Worm (Caenorhabditis elegans) whole organism, early embryonic: Measurements from ENCODE around the gene snr-5.
A peak's percentile ranks its signal among the peaks of the same experiment; 100 is the strongest.

ENCODE experiments used
- B0310.2 ChIP-seq: sonication (generic microtip); optimal IDR thresholded peaks from 2 replicates; lab custom pipeline; 2016; ENCODE audit warnings: mild to moderate bottlenecking, missing genetic modification characterization, missing compliant biosample characterization
- aly-1 ChIP-seq: sonication (generic microtip); optimal IDR thresholded peaks from 2 replicates; lab custom pipeline; 2016; ENCODE audit warnings: missing genetic modification characterization, missing compliant biosample characterization
- ama-1 ChIP-seq: fragments of 150-350 bp; optimal IDR thresholded peaks from 2 replicates; lab custom pipeline; 2014
- ceh-36 ChIP-seq: sonication (generic microtip); optimal IDR thresholded peaks from 2 replicates; lab custom pipeline; 2016; ENCODE audit warnings: missing genetic modification characterization, inconsistent platforms, missing compliant biosample characterization
- ets-7 ChIP-seq: sonication (generic microtip); optimal IDR thresholded peaks from 2 replicates; lab custom pipeline; 2016; ENCODE audit warnings: missing genotype, missing genetic modification characterization, missing compliant biosample characterization
- flt-1 ChIP-seq: fragments of 200-800 bp; sonication (Bioruptor generic); IDR thresholded peaks from 2 replicates; pipeline ENCODE4 v1.3.6; 2022; ENCODE audit warnings: missing genetic modification characterization, missing compliant biosample characterization
- hmbx-1 ChIP-seq: sonication (generic microtip); optimal IDR thresholded peaks from 2 replicates; lab custom pipeline; 2016; ENCODE audit warnings: mild to moderate bottlenecking, missing genetic modification characterization, missing compliant biosample characterization
- hmg-4 ChIP-seq: fragments of 200-800 bp; sonication (Bioruptor generic); optimal IDR thresholded peaks from 2 replicates; lab custom pipeline; 2018; ENCODE audit warnings: mild to moderate bottlenecking, missing genetic modification characterization, missing compliant biosample characterization
- hnd-1 ChIP-seq: sonication (generic microtip); optimal IDR thresholded peaks from 2 replicates; lab custom pipeline; 2016; ENCODE audit warnings: missing genetic modification characterization, missing compliant biosample characterization
- pes-1 ChIP-seq: fragments of 200-800 bp; sonication (Bioruptor generic); IDR thresholded peaks from 2 replicates; pipeline ENCODE4 v1.3.6; 2022; ENCODE audit warnings: missing genetic modification reagents, missing genetic modification characterization, missing compliant biosample characterization
- sea-1 ChIP-seq: fragments of 200-800 bp; sonication (Bioruptor generic); conservative IDR thresholded peaks from 2 replicates; pipeline ENCODE4 v1.3.6; 2022; ENCODE audit warnings: missing genetic modification characterization, missing compliant biosample characterization
- tbx-11 ChIP-seq: fragments of 200-800 bp; sonication (Bioruptor generic); IDR thresholded peaks from 2 replicates; pipeline ENCODE4 v1.3.6; 2022; ENCODE audit warnings: missing genetic modification characterization, missing compliant biosample characterization
- tbx-37 ChIP-seq: fragments of 200-800 bp; sonication (Bioruptor generic); conservative IDR thresholded peaks from 2 replicates; pipeline ENCODE4 v1.3.6; 2022; ENCODE audit warnings: missing genetic modification reagents, missing genetic modification characterization, missing compliant biosample characterization

- TF ChIP-seq ama-1 (lab: Kevin White, UChicago) (no peak), flt-1 (no peak), pes-1 (GFP tag; lab: Robert Waterston, UW) (no peak), sea-1 (GFP tag; lab: Robert Waterston, UW) (no peak), hmg-4 (GFP tag; lab: Kevin White, UChicago) (no peak), tbx-37 (GFP tag; lab: Robert Waterston, UW) (0 out of 2 replicates have a peak, but pooled peaks have one; percentile 14), aly-1 (tag; lab: Kevin White, UChicago) (no peak), B0310.2 (tag; lab: Kevin White, UChicago) (no peak), hnd-1 (tag; lab: Kevin White, UChicago) (no peak), ceh-36 (tag; lab: Kevin White, UChicago) (no peak), hmbx-1 (tag; lab: Kevin White, UChicago) (no peak), tbx-11 (GFP tag; lab: Robert Waterston, UW) (no peak), ets-7 (tag; lab: Kevin White, UChicago) (no peak)
These were observed 3.4 kb upstream of the snr-5 start, which contains the start of the genes coq-5 and ufm-1 for ce11 chrIII:7858407-7859029.
